Worm (Caenorhabditis elegans) whole organism, midembryonic: ENCODE measurements around the gene B0454.5.

Experiments
- cog-1 ChIP-seq: sonication (generic microtip); optimal IDR thresholded peaks from 2 replicates; lab custom pipeline; 2016; ENCODE audit warnings: missing genetic modification characterization, missing compliant biosample characterization
- flt-1 ChIP-seq: fragments of 200-800 bp; sonication (Bioruptor generic); IDR thresholded peaks from 2 replicates; pipeline ENCODE4 v1.3.6; 2022; ENCODE audit warnings: missing genetic modification characterization, missing compliant biosample characterization
- klf-2 ChIP-seq: fragments of 200-800 bp; sonication (Bioruptor generic); conservative IDR thresholded peaks from 2 replicates; pipeline ENCODE4 v1.3.6; 2022; ENCODE audit warnings: missing genetic modification reagents, missing genetic modification characterization, missing compliant biosample characterization
- med-1 ChIP-seq: sonication (generic microtip); optimal IDR thresholded peaks from 2 replicates; lab custom pipeline; 2017; ENCODE audit warnings: missing genetic modification characterization, mild to moderate bottlenecking, missing compliant biosample characterization, antibody characterized with exemption, missing genetic modification reagents; ENCODE audit not compliant: insufficient read depth
- ref-1 ChIP-seq: fragments of 200-800 bp; sonication (Bioruptor generic); conservative IDR thresholded peaks from 2 replicates; pipeline ENCODE4 v1.3.6; 2022; ENCODE audit warnings: missing genetic modification reagents, missing genetic modification characterization, missing compliant biosample characterization
- tab-1 ChIP-seq: fragments of 200-800 bp; sonication (Bioruptor generic); IDR thresholded peaks from 2 replicates; pipeline ENCODE4 v1.3.6; 2022; ENCODE audit warnings: missing genetic modification characterization, missing compliant biosample characterization

DNA sequence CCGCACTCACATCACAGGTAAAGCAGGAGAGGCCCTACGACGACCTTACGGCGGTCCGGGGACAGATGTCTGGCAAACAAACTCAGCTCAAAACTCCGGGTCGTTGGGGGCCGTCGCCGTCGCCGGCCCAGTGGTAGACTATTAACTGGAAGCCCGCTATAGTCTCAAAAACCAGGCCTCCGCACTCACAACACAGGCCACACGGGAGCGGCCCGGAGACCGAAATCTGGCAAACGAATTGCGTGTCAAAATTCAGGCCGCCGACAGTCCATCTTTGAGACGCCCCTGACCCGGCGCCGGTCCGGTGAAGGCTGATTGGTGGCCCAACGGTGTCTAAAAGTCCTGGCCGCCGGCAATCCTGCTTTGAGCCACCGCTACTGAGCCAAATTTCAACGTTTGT lies 6.8 kb downstream of the B0454.5 start:
- TF ChIP-seq cog-1 (tag; lab: Kevin White, UChicago) (no peak), klf-2 (GFP tag; lab: Robert Waterston, UW) (no peak), flt-1 (GFP tag; lab: Robert Waterston, UW) (no peak), med-1 (GFP tag; lab: Kevin White, UChicago) (no peak), tab-1 (GFP tag; lab: Robert Waterston, UW) (no peak), ref-1 (no peak)
